Worm (Caenorhabditis elegans): Measurements from ENCODE around the gene fbxa-81.

ce11 chrX:14543224-14543623 is 1.3 kb upstream of the fbxa-81 start, which contains the start of gene T24C2.3:
- no peak for TF ChIP-seq lsy-2 (tag; optimal IDR thresholded peaks at IDR 0.05)
- no peak for TF ChIP-seq blmp-1 (tag; optimal IDR thresholded peaks at IDR 0.05)
